Fruit fly (Drosophila melanogaster) whole organism, embryonic: ENCODE results near the gene ttm3.

ENCODE experiments used
- Aef1 ChIP-seq: fragments of 200-800 bp; sonication (Bioruptor generic); IDR thresholded peaks from 3 replicates; pipeline ENCODE4 v1.3.6; 2022; ENCODE audit warnings: missing biosample characterization, missing genetic modification characterization
- Asciz ChIP-seq: fragments of 200-800 bp; sonication (Bioruptor generic); optimal IDR thresholded peaks from 2 replicates; lab custom pipeline; 2017; ENCODE audit warnings: missing biosample characterization, mild to moderate bottlenecking, missing genetic modification characterization, missing genetic modification reagents
- BEAF-32 ChIP-seq: fragments of 200-800 bp; sonication (Bioruptor generic); optimal IDR thresholded peaks from 3 replicates; lab custom pipeline; 2017; ENCODE audit warnings: missing biosample characterization, missing genetic modification characterization, mild to moderate bottlenecking, moderate library complexity, missing genetic modification reagents
- CG1024 ChIP-seq: fragments of 200-800 bp; sonication (Bioruptor generic); IDR thresholded peaks from 2 replicates; pipeline ENCODE4 v1.3.6; 2022; ENCODE audit warnings: missing biosample characterization, missing genetic modification characterization
- CG11695 ChIP-seq: fragments of 200-800 bp; sonication (Bioruptor generic); IDR thresholded peaks from 3 replicates; pipeline ENCODE4 v1.3.6; 2022; ENCODE audit warnings: missing biosample characterization, missing genetic modification characterization
- CG14710 ChIP-seq: fragments of 200-800 bp; sonication (Bioruptor generic); optimal IDR thresholded peaks from 3 replicates; lab custom pipeline; 2019; ENCODE audit warnings: missing biosample characterization, mild to moderate bottlenecking, missing genetic modification characterization, moderate library complexity
- CG14860 ChIP-seq: fragments of 200-800 bp; sonication (Bioruptor generic); IDR thresholded peaks from 3 replicates; pipeline ENCODE4 v1.3.6; 2022; ENCODE audit warnings: missing biosample characterization, missing genetic modification characterization; ENCODE audit not compliant: partially characterized antibody
- CG1529 ChIP-seq: fragments of 200-800 bp; sonication (Bioruptor generic); optimal IDR thresholded peaks from 3 replicates; lab custom pipeline; 2018; ENCODE audit warnings: missing biosample characterization, missing genetic modification characterization
- CG1603 ChIP-seq: fragments of 200-800 bp; sonication (Bioruptor generic); optimal IDR thresholded peaks from 2 replicates; lab custom pipeline; 2019; ENCODE audit warnings: missing biosample characterization, mild to moderate bottlenecking, missing genetic modification characterization, moderate library complexity
- CG16813 ChIP-seq: fragments of 200-800 bp; sonication (Bioruptor generic); IDR thresholded peaks from 3 replicates; pipeline ENCODE4 v1.3.6; 2022; ENCODE audit warnings: missing biosample characterization, missing genetic modification characterization; ENCODE audit not compliant: partially characterized antibody
- CG16863 ChIP-seq: fragments of 200-800 bp; sonication (Bioruptor generic); optimal IDR thresholded peaks from 3 replicates; lab custom pipeline; 2016; ENCODE audit warnings: missing biosample characterization, missing genetic modification characterization
- CG17802 ChIP-seq: fragments of 200-800 bp; sonication (Bioruptor generic); optimal IDR thresholded peaks from 2 replicates; lab custom pipeline; 2018; ENCODE audit warnings: missing biosample characterization, mild to moderate bottlenecking, missing genetic modification characterization, moderate library complexity
- CG17912 ChIP-seq: fragments of 200-800 bp; sonication (Bioruptor generic); optimal IDR thresholded peaks from 2 replicates; lab custom pipeline; 2018; ENCODE audit warnings: missing biosample characterization, mild to moderate bottlenecking, missing genetic modification characterization
- CG2129 ChIP-seq: fragments of 200-800 bp; sonication (Bioruptor generic); IDR thresholded peaks from 2 replicates; pipeline ENCODE4 v1.3.6; 2022; ENCODE audit warnings: missing biosample characterization, missing genetic modification characterization; ENCODE audit not compliant: partially characterized antibody
- CG34224 ChIP-seq: fragments of 200-800 bp; sonication (Bioruptor generic); IDR thresholded peaks from 3 replicates; pipeline ENCODE4 v1.3.6; 2022; ENCODE audit warnings: missing biosample characterization, missing genetic modification characterization; ENCODE audit not compliant: partially characterized antibody
- CG7357 ChIP-seq: fragments of 200-800 bp; sonication (Bioruptor generic); IDR thresholded peaks from 3 replicates; pipeline ENCODE4 v1.3.6; 2022; ENCODE audit warnings: missing biosample characterization, missing genetic modification characterization
- CG7556 ChIP-seq: fragments of 200-800 bp; sonication (Bioruptor generic); optimal IDR thresholded peaks from 2 replicates; lab custom pipeline; 2017; ENCODE audit warnings: missing biosample characterization, mild to moderate bottlenecking, missing genetic modification characterization
- CHES-1-like ChIP-seq: fragments of 200-800 bp; sonication (Bioruptor generic); optimal IDR thresholded peaks from 2 replicates; lab custom pipeline; 2016; ENCODE audit warnings: missing biosample characterization, missing genetic modification characterization
- E2f2 ChIP-seq: fragments of 200-800 bp; sonication (Bioruptor generic); IDR thresholded peaks from 2 replicates; pipeline ENCODE4 v1.3.6; 2022; ENCODE audit warnings: missing biosample characterization, missing genetic modification characterization
- Gsc ChIP-seq: fragments of 200-800 bp; sonication (Bioruptor generic); IDR thresholded peaks from 2 replicates; pipeline ENCODE4 v1.3.6; 2022; ENCODE audit warnings: missing biosample characterization, missing genetic modification characterization
- Hsf ChIP-seq: fragments of 200-800 bp; sonication (Bioruptor generic); optimal IDR thresholded peaks from 3 replicates; lab custom pipeline; 2016; ENCODE audit warnings: missing biosample characterization, missing genetic modification characterization
- Lhr ChIP-seq: fragments of 200-800 bp; sonication (Bioruptor generic); optimal IDR thresholded peaks from 3 replicates; lab custom pipeline; 2017; ENCODE audit warnings: mild to moderate bottlenecking, missing biosample characterization, missing genetic modification reagents, missing genetic modification characterization
- MTF-1 ChIP-seq: fragments of 200-800 bp; sonication (Bioruptor generic); optimal IDR thresholded peaks from 2 replicates; lab custom pipeline; 2018; ENCODE audit warnings: missing biosample characterization, mild to moderate bottlenecking, missing genetic modification characterization, borderline replicate concordance
- NC2α ChIP-seq: fragments of 200-800 bp; sonication (Bioruptor generic); optimal IDR thresholded peaks from 2 replicates; lab custom pipeline; 2016; ENCODE audit warnings: missing biosample characterization, missing genetic modification characterization
- Nf-YB ChIP-seq: fragments of 200-800 bp; sonication (Bioruptor generic); optimal IDR thresholded peaks from 3 replicates; lab custom pipeline; 2019; ENCODE audit warnings: missing biosample characterization, mild to moderate bottlenecking, missing genetic modification characterization, moderate library complexity
- Nf-YC ChIP-seq: fragments of 200-800 bp; optimal IDR thresholded peaks from 3 replicates; lab custom pipeline; 2019; ENCODE audit warnings: missing biosample characterization, mild to moderate bottlenecking, missing genetic modification characterization, moderate library complexity
- Scr ChIP-seq: fragments of 200-800 bp; sonication (Bioruptor generic); IDR thresholded peaks from 2 replicates; pipeline ENCODE4 v1.3.6; 2022; ENCODE audit warnings: missing biosample characterization, missing genetic modification characterization; ENCODE audit not compliant: partially characterized antibody
- Xbp1 ChIP-seq: fragments of 200-800 bp; sonication (Bioruptor generic); optimal IDR thresholded peaks from 3 replicates; lab custom pipeline; 2016; ENCODE audit warnings: missing biosample characterization, mild to moderate bottlenecking, missing genetic modification characterization
- amos ChIP-seq: fragments of 200-800 bp; sonication (Bioruptor generic); IDR thresholded peaks from 2 replicates; pipeline ENCODE4 v1.3.6; 2022; ENCODE audit warnings: missing biosample characterization, missing genetic modification characterization; ENCODE audit not compliant: partially characterized antibody
- bbx ChIP-seq: fragments of 200-800 bp; sonication (Bioruptor generic); IDR thresholded peaks from 2 replicates; pipeline ENCODE4 v1.3.6; 2022; ENCODE audit warnings: missing biosample characterization, missing genetic modification characterization; ENCODE audit not compliant: partially characterized antibody
- cg ChIP-seq: fragments of 200-800 bp; sonication (Bioruptor generic); optimal IDR thresholded peaks from 3 replicates; lab custom pipeline; 2019; ENCODE audit warnings: missing biosample characterization, mild to moderate bottlenecking, missing genetic modification characterization, moderate library complexity
- gem ChIP-seq: fragments of 200-800 bp; sonication (Bioruptor generic); optimal IDR thresholded peaks from 2 replicates; lab custom pipeline; 2019; ENCODE audit warnings: missing biosample characterization, mild to moderate bottlenecking, missing genetic modification characterization, moderate library complexity
- grau ChIP-seq: fragments of 200-800 bp; optimal IDR thresholded peaks from 3 replicates; lab custom pipeline; 2019; ENCODE audit warnings: missing biosample characterization, mild to moderate bottlenecking, missing genetic modification characterization, moderate library complexity
- hkb ChIP-seq, 2 experiments: fragments of 200-800 bp in 1 of 2; fragments of >200 bp in 1 of 2; sonication (Bioruptor generic) in 1 of 2; IDR thresholded peaks in 1 of 2; optimal IDR thresholded peaks in 1 of 2; 2 replicates each; pipeline versions ENCODE4 v1.3.6 to Lab custom; 2017 to 2022; ENCODE audit warnings: missing biosample characterization in 1 of 2, missing genetic modification characterization in 1 of 2
- hth ChIP-seq: fragments of >200 bp; optimal IDR thresholded peaks from 2 replicates; lab custom pipeline; 2017; ENCODE audit warnings: inconsistent platforms
- jing ChIP-seq: fragments of 200-800 bp; sonication (Bioruptor generic); optimal IDR thresholded peaks from 2 replicates; lab custom pipeline; 2018; ENCODE audit warnings: missing biosample characterization, mild to moderate bottlenecking, missing genetic modification characterization
- kah ChIP-seq: fragments of 200-800 bp; sonication (Bioruptor generic); optimal IDR thresholded peaks from 2 replicates; lab custom pipeline; 2018; ENCODE audit warnings: missing biosample characterization, mild to moderate bottlenecking, missing genetic modification characterization
- nerfin-2 ChIP-seq: fragments of 200-800 bp; sonication (Bioruptor generic); IDR thresholded peaks from 2 replicates; pipeline ENCODE4 v1.3.6; 2022; ENCODE audit warnings: missing biosample characterization, missing genetic modification characterization; ENCODE audit not compliant: partially characterized antibody
- phol ChIP-seq: fragments of 200-800 bp; sonication (Bioruptor generic); optimal IDR thresholded peaks from 3 replicates; lab custom pipeline; 2018; ENCODE audit warnings: missing biosample characterization, mild to moderate bottlenecking, missing genetic modification characterization, moderate library complexity
- pzg ChIP-seq: fragments of 200-800 bp; sonication (Bioruptor generic); optimal IDR thresholded peaks from 3 replicates; lab custom pipeline; 2018; ENCODE audit warnings: missing biosample characterization, mild to moderate bottlenecking, missing genetic modification characterization, moderate library complexity
- repo ChIP-seq: fragments of 200-800 bp; sonication (Bioruptor generic); optimal IDR thresholded peaks from 2 replicates; lab custom pipeline; 2016; ENCODE audit warnings: missing biosample characterization, missing genetic modification characterization
- row ChIP-seq: fragments of 200-800 bp; sonication (Bioruptor generic); IDR thresholded peaks from 3 replicates; pipeline ENCODE4 v1.3.6; 2022; ENCODE audit warnings: missing biosample characterization, missing genetic modification characterization
- sd ChIP-seq: fragments of 200-800 bp; sonication (Bioruptor generic); optimal IDR thresholded peaks from 3 replicates; lab custom pipeline; 2018; ENCODE audit warnings: missing biosample characterization, mild to moderate bottlenecking, missing genetic modification characterization, moderate library complexity
- slp2 ChIP-seq: fragments of 200-800 bp; sonication (Bioruptor generic); optimal IDR thresholded peaks from 2 replicates; lab custom pipeline; 2016; ENCODE audit warnings: missing biosample characterization, missing genetic modification characterization
- tin ChIP-seq: fragments of 200-800 bp; sonication (Bioruptor generic); optimal IDR thresholded peaks from 3 replicates; lab custom pipeline; 2016; ENCODE audit warnings: missing biosample characterization, missing genetic modification characterization
- tio ChIP-seq: fragments of 200-800 bp; sonication (Bioruptor generic); optimal IDR thresholded peaks from 2 replicates; lab custom pipeline; 2017; ENCODE audit warnings: missing biosample characterization, missing genetic modification characterization, inconsistent platforms
- trem ChIP-seq: fragments of 200-800 bp; optimal IDR thresholded peaks from 3 replicates; lab custom pipeline; 2019; ENCODE audit warnings: missing biosample characterization, mild to moderate bottlenecking, missing genetic modification characterization, moderate library complexity
- zfh2 ChIP-seq: fragments of 200-800 bp; sonication (Bioruptor generic); optimal IDR thresholded peaks from 2 replicates; lab custom pipeline; 2016; ENCODE audit warnings: missing biosample characterization, missing genetic modification characterization

Gene ttm3

DNA sequence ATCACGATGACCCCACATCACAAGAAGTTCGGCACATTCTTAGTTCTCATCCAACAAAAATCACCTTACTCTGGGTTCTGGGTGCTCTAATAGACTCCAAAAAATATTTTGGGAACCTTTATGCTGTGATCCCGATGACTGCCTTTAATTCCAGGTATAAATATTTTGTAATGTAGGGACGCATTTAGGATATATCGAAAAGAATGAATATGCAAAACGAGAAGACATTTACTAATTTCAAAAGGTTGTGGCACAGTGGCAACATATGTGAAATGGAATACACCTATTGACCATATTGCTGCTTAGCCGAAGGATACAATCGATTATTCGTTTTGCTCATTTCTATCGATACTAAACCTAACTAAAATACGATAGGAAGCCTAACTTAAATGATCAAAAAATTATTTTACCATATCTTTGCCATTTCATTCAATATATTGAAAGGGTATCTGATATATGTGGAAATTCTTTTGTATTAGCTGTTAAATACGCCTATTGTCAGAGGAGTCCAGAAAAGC lies 41.5 kb downstream of the ttm3 start, which contains the start of gene CG3651 (continued):
- TF ChIP-seq CG17802 (peak; percentile 69), CG14860 (GFP tag; lab: Robert Waterston, UW) (peak; percentile 21; the same call in 1 of the 3 replicates), nerfin-2 (GFP tag; lab: Robert Waterston, UW) (0 out of 2 replicates have a peak, but pooled peaks have one; percentile 29), zfh2 (GFP tag; lab: Kevin White, UChicago) (no peak), CG7556 (GFP tag; lab: Kevin White, UChicago) (no peak), CG34224 (GFP tag; lab: Robert Waterston, UW) (peak; percentile 47; the same call in 1 of the 3 replicates), Nf-YC (no peak), gem (tag; lab: Kevin White, UChicago) (peak; percentile 15), cg (GFP tag; lab: Kevin White, UChicago) (no peak), Hsf (GFP tag; lab: Kevin White, UChicago) (peak; percentile 13), kah (no peak), CG2129 (GFP tag; lab: Robert Waterston, UW) (0 out of 2 replicates have a peak, but pooled peaks have one; percentile 14), CHES-1-like (GFP tag; lab: Kevin White, UChicago) (no peak), Nf-YB (no peak), bbx (GFP tag; lab: Robert Waterston, UW) (peak; percentile 10; the same call in 1 of the 2 replicates), tin (GFP tag; lab: Kevin White, UChicago) (no peak), row (GFP tag; lab: Robert Waterston, UW) (peak; percentile 69; the same call in 2 of the 3 replicates), jing (no peak), CG14710 (tag; lab: Kevin White, UChicago) (no peak), NC2α (GFP tag; lab: Kevin White, UChicago) (no peak), CG1603 (tag; lab: Kevin White, UChicago) (peak; percentile 80), trem (tag; lab: Kevin White, UChicago) (peak; percentile 5), amos (GFP tag; lab: Robert Waterston, UW) (peak; percentile 68), CG1024 (GFP tag; lab: Robert Waterston, UW) (peak; percentile 86), tio (no peak), Lhr (GFP tag; lab: Kevin White, UChicago) (peak; percentile 57), CG1529 (GFP tag; lab: Kevin White, UChicago) (no peak), Aef1 (no peak), CG11695 (GFP tag; lab: Robert Waterston, UW) (no peak), repo (GFP tag; lab: Kevin White, UChicago) (peak; percentile 6), Xbp1 (peak; percentile 2), CG16863 (GFP tag; lab: Kevin White, UChicago) (no peak), Asciz (GFP tag; lab: Kevin White, UChicago) (no peak), Gsc (no peak), MTF-1 (GFP tag; lab: Kevin White, UChicago) (no peak), slp2 (no peak), Scr (GFP tag; lab: Robert Waterston, UW) (peak; percentile 70), grau (tag; lab: Kevin White, UChicago) (no peak), sd (no peak), hkb (optimal IDR thresholded peaks at IDR 0.05; lab: Kevin White, UChicago) (no peak), hkb (GFP tag; IDR thresholded peaks at IDR 0.05; lab: Robert Waterston, UW) (no peak), CG7357 (GFP tag; lab: Robert Waterston, UW) (peak; percentile 54; the same call in 1 of the 3 replicates), BEAF-32 (GFP tag; lab: Kevin White, UChicago) (peak; percentile 63), pzg (GFP tag; lab: Kevin White, UChicago) (peak; percentile 10), CG16813 (peak; percentile 66; the same call in 2 of the 3 replicates), CG17912 (GFP tag; lab: Kevin White, UChicago) (no peak), hth (lab: Kevin White, UChicago) (no peak), phol (tag; lab: Kevin White, UChicago) (peak; percentile 32), E2f2 (peak; percentile 12; the same call in 1 of the 2 replicates)
